Worm (Caenorhabditis elegans): Measurements from ENCODE around the gene arl-5.

ce11 chrIII:9775916-9776315, 47.1 kb upstream of the arl-5 start:
- TF ChIP-seq sox-4 (tag; optimal IDR thresholded peaks at IDR 0.05) (no peak), mdl-1 (tag; optimal IDR thresholded peaks at IDR 0.05) (no peak), nhr-28 (tag; optimal IDR thresholded peaks at IDR 0.05) (no peak), unc-98 (GFP tag; IDR thresholded peaks at IDR 0.05) (no peak), skn-1 (tag; optimal IDR thresholded peaks at IDR 0.05) (no peak)
